Worm (Caenorhabditis elegans): ENCODE data around the gene F27E5.7.

- TF ChIP-seq ama-1 (optimal IDR thresholded peaks at IDR 0.05) (no peak), hnd-1 (tag; optimal IDR thresholded peaks at IDR 0.05) (no peak), flt-1 (GFP tag; IDR thresholded peaks at IDR 0.05) (no peak), F13C5.2 (tag; optimal IDR thresholded peaks at IDR 0.05) (no peak), tbx-37 (GFP tag; conservative IDR thresholded peaks at IDR 0.05) (no peak)
These were observed 16.6 kb downstream of the F27E5.7 start, which contains the start of gene asah-2 for ce11 chrII:10139177-10139640.

Data from whole organism, early embryonic.